ENCODE assay signal across 2 worm cellular contexts in the genomic region with DNA sequence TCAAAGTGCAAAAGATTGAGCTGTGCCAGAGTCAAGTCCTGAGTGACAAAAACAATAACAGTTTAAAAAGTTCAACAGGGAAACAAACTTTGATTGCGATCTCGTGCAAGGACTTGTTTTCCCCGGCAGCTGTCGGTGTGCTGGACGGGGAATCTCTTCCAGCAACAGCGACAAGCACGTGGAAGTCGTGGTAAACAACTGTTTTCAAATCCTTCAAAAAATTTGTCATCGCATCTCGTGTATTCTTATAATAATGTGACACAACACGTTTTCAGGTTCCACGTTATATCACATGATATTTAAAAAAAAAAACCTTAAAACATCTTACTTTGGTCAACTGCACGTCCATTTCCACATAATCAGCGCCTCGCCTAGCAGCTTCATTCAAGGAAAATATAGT.
TF ChIP-seq lines count a peak whose summit lies in the region.

No protein-coding gene starts in this region.

TF ChIP-seq in whole organism, L1 larva, 84 proteins besides CTCF, POLR2A, EP300 and RAD21 (continued from another document):
- no peak for TF ChIP-seq aly-2 (tag; optimal IDR thresholded peaks at IDR 0.05; lab: Kevin White, UChicago)
- TF ChIP-seq lir-3 (tag; optimal IDR thresholded peaks at IDR 0.05; lab: Kevin White, UChicago; ENCODE audit: poor library complexity) = peak; percentile 55
- no peak for TF ChIP-seq hlh-17 (GFP tag; optimal IDR thresholded peaks at IDR 0.05; lab: Kevin White, UChicago; ENCODE audit: borderline replicate concordance)
- no peak for TF ChIP-seq sup-37 (GFP tag; optimal IDR thresholded peaks at IDR 0.05; lab: Kevin White, UChicago)
- no peak for TF ChIP-seq hpl-2 (GFP tag; optimal IDR thresholded peaks at IDR 0.05; lab: Kevin White, UChicago)
- peak; percentile 81 for TF ChIP-seq lin-14 (GFP tag; optimal IDR thresholded peaks at IDR 0.05; lab: Kevin White, UChicago)
- TF ChIP-seq skn-1 (tag; optimal IDR thresholded peaks at IDR 0.05; lab: Kevin White, UChicago) = no peak
- TF ChIP-seq fkh-4 (tag; optimal IDR thresholded peaks at IDR 0.05; lab: Kevin White, UChicago; ENCODE audit: borderline replicate concordance) = no peak
- TF ChIP-seq lin-39 (tag; optimal IDR thresholded peaks at IDR 0.05; lab: Kevin White, UChicago) = no peak
- no peak for TF ChIP-seq C04F5.9 (tag; optimal IDR thresholded peaks at IDR 0.05; lab: Kevin White, UChicago)
- no peak for TF ChIP-seq grh-1 (GFP tag; IDR thresholded peaks at IDR 0.05; lab: Robert Waterston, UW)
- TF ChIP-seq xbp-1 (tag; optimal IDR thresholded peaks at IDR 0.05; lab: Kevin White, UChicago) = no peak
- no peak for TF ChIP-seq efl-3 (GFP tag; optimal IDR thresholded peaks at IDR 0.05; lab: Kevin White, UChicago)
- no peak for TF ChIP-seq pax-3 (tag; optimal IDR thresholded peaks at IDR 0.05; lab: Kevin White, UChicago)
- TF ChIP-seq nhr-47 (tag; optimal IDR thresholded peaks at IDR 0.05; lab: Kevin White, UChicago) = peak; percentile 32
- TF ChIP-seq mdl-1 (tag; optimal IDR thresholded peaks at IDR 0.05; lab: Kevin White, UChicago) = peak in 1 of 2 experiments; percentile 79
- no peak for TF ChIP-seq fos-1 (tag; optimal IDR thresholded peaks at IDR 0.05; lab: Kevin White, UChicago)
- TF ChIP-seq blmp-1 (tag; optimal IDR thresholded peaks at IDR 0.05; lab: Kevin White, UChicago) = no peak
- no peak for TF ChIP-seq ceh-90 (tag; optimal IDR thresholded peaks at IDR 0.05; lab: Kevin White, UChicago)
- TF ChIP-seq nhr-84 (tag; optimal IDR thresholded peaks at IDR 0.05; lab: Kevin White, UChicago) = no peak
- TF ChIP-seq F16B12.6 (tag; optimal IDR thresholded peaks at IDR 0.05; lab: Kevin White, UChicago) = no peak
- peak; percentile 33 to 59 for TF ChIP-seq lsy-2 (tag; optimal IDR thresholded peaks at IDR 0.05; lab: Kevin White, UChicago)
- peak; percentile 5 for TF ChIP-seq swsn-7 (tag; optimal IDR thresholded peaks at IDR 0.05; lab: Kevin White, UChicago)
- no peak for TF ChIP-seq unc-62 (GFP tag; optimal IDR thresholded peaks at IDR 0.05; lab: Kevin White, UChicago)
- peak; percentile 76 for TF ChIP-seq nhr-19 (GFP tag; conservative IDR thresholded peaks at IDR 0.05; lab: Robert Waterston, UW)
- peak; percentile 33 for TF ChIP-seq tbx-2 (tag; optimal IDR thresholded peaks at IDR 0.05; lab: Kevin White, UChicago)
- TF ChIP-seq nhr-20 (tag; optimal IDR thresholded peaks at IDR 0.05; lab: Kevin White, UChicago) = peak; percentile 54
- TF ChIP-seq pag-3 (tag; optimal IDR thresholded peaks at IDR 0.05; lab: Kevin White, UChicago; ENCODE audit: borderline replicate concordance, insufficient read depth) = no peak
- TF ChIP-seq aha-1 (tag; optimal IDR thresholded peaks at IDR 0.05; lab: Kevin White, UChicago) = no peak
- TF ChIP-seq ztf-4 (tag; optimal IDR thresholded peaks at IDR 0.05; lab: Kevin White, UChicago) = peak; percentile 44
- peak; percentile 89 for TF ChIP-seq unc-130 (tag; optimal IDR thresholded peaks at IDR 0.05; lab: Kevin White, UChicago)
- TF ChIP-seq elt-3 (tag; optimal IDR thresholded peaks at IDR 0.05; lab: Kevin White, UChicago) = no peak
- TF ChIP-seq sox-4 (tag; optimal IDR thresholded peaks at IDR 0.05; lab: Kevin White, UChicago) = no peak
- TF ChIP-seq lin-35 (GFP tag; optimal IDR thresholded peaks at IDR 0.05; lab: Kevin White, UChicago) = peak; percentile 7 to 16
- TF ChIP-seq unc-98 (GFP tag; IDR thresholded peaks at IDR 0.05; lab: Robert Waterston, UW) = peak; percentile 17; the same call in 1 of the 2 replicates
- no peak for TF ChIP-seq zag-1 (tag; optimal IDR thresholded peaks at IDR 0.05; lab: Kevin White, UChicago)

TF ChIP-seq in whole organism, L4 larva, 104 proteins besides CTCF, POLR2A, EP300 and RAD21 (continued from another document):
- TF ChIP-seq dpl-1 (GFP tag; optimal IDR thresholded peaks at IDR 0.05; lab: Kevin White, UChicago) (no peak), mdl-1 (tag; optimal IDR thresholded peaks at IDR 0.05; lab: Kevin White, UChicago) (peak; percentile 3 to 47), mes-2 (tag; optimal IDR thresholded peaks at IDR 0.05; lab: Kevin White, UChicago; ENCODE audit: poor library complexity, severe bottlenecking) (no peak), nhr-237 (tag; optimal IDR thresholded peaks at IDR 0.05; lab: Kevin White, UChicago) (no peak), dmd-6 (GFP tag; IDR thresholded peaks at IDR 0.05; lab: Robert Waterston, UW) (peak; percentile 31; the same call in 1 of the 2 replicates), unc-62 (GFP tag; optimal IDR thresholded peaks at IDR 0.05 in 1 of 2; lab: Kevin White, UChicago) (peak in 1 of 2 experiments; percentile 94), unc-62 (tag; optimal IDR thresholded peaks at IDR 0.05; lab: Kevin White, UChicago) (no peak)
TF ChIP-seq in whole organism, L4 larva: peak in this region for 10.
